Worm (Caenorhabditis elegans): ENCODE measurements around the gene C32C4.16.

C32C4.16 gene

DNA sequence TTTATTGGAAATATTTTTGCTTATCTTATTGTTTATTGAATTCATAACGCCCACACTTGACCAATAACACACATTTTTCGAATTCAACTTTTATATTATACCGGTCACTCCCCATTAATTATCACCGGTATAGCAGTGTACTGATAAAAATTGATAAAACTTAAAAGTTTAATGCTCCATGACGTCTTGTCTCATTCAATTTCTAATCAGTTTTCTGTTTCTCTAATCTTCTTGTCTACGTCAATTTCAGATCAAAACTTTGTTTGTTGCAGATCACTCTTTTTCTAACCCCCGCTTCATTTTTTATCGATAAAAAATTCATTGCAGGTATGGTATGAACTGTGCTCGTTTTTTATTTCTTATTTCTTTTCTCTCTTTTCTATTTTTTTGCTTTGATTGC lies 46.4 kb downstream of the C32C4.16 start (continued):
- peak; percentile 46 for TF ChIP-seq gmeb-1 (tag; optimal IDR thresholded peaks at IDR 0.05)

ce11 chrV:10695181-10695580 lies 47.8 kb downstream of the C32C4.16 start, which contains the start of gene C05A2.4:
Gene C05A2.4 (plus strand): TSS chrV:10695481.
- TF ChIP-seq crh-2 (tag; optimal IDR thresholded peaks at IDR 0.05), result no peak
- no peak for TF ChIP-seq ztf-4 (tag; optimal IDR thresholded peaks at IDR 0.05)
- TF ChIP-seq R02D3.7 (tag; optimal IDR thresholded peaks at IDR 0.05), result no peak
- no peak for TF ChIP-seq mdl-1 (tag; optimal IDR thresholded peaks at IDR 0.05)
- no peak for TF ChIP-seq nhr-25 (tag; optimal IDR thresholded peaks at IDR 0.05)
- no peak for TF ChIP-seq gmeb-1 (tag; optimal IDR thresholded peaks at IDR 0.05)
- TF ChIP-seq nhr-11 (tag; optimal IDR thresholded peaks at IDR 0.05), result no peak
- no peak for TF ChIP-seq nhr-10 (tag; optimal IDR thresholded peaks at IDR 0.05)
- TF ChIP-seq sem-4 (tag; optimal IDR thresholded peaks at IDR 0.05), result no peak
- no peak for TF ChIP-seq C34F6.9 (tag; optimal IDR thresholded peaks at IDR 0.05)
- TF ChIP-seq lsy-2 (tag; optimal IDR thresholded peaks at IDR 0.05), result no peak
- no peak for TF ChIP-seq lin-11 (tag; optimal IDR thresholded peaks at IDR 0.05)
- no peak for TF ChIP-seq unc-55 (GFP tag; optimal IDR thresholded peaks at IDR 0.05)
- TF ChIP-seq egl-27 (tag; optimal IDR thresholded peaks at IDR 0.05), result no peak
- TF ChIP-seq nhr-21 (tag; optimal IDR thresholded peaks at IDR 0.05), result no peak
- TF ChIP-seq nhr-12 (tag; optimal IDR thresholded peaks at IDR 0.05), result no peak
- TF ChIP-seq skn-1 (tag; optimal IDR thresholded peaks at IDR 0.05), result no peak
- TF ChIP-seq nhr-6 (tag; optimal IDR thresholded peaks at IDR 0.05), result no peak

Measured in whole organism, L2 larva.